Worm (Caenorhabditis elegans) whole organism, early embryonic: ENCODE results near the gene ptpn-22.

Source experiments
- B0310.2 ChIP-seq: sonication (generic microtip); optimal IDR thresholded peaks from 2 replicates; lab custom pipeline; 2016; ENCODE audit warnings: mild to moderate bottlenecking, missing genetic modification characterization, missing compliant biosample characterization
- F13C5.2 ChIP-seq: sonication (generic microtip); optimal IDR thresholded peaks from 2 replicates; lab custom pipeline; 2017; ENCODE audit warnings: mild to moderate bottlenecking, missing genetic modification characterization, inconsistent platforms, missing compliant biosample characterization
- aly-1 ChIP-seq: sonication (generic microtip); optimal IDR thresholded peaks from 2 replicates; lab custom pipeline; 2016; ENCODE audit warnings: missing genetic modification characterization, missing compliant biosample characterization
- ama-1 ChIP-seq: fragments of 150-350 bp; optimal IDR thresholded peaks from 2 replicates; lab custom pipeline; 2014
- ceh-13 ChIP-seq: fragments of 200-800 bp; sonication (Bioruptor generic); optimal IDR thresholded peaks from 2 replicates; lab custom pipeline; 2018; ENCODE audit warnings: mild to moderate bottlenecking, missing genetic modification characterization, missing compliant biosample characterization
- ceh-36 ChIP-seq: sonication (generic microtip); optimal IDR thresholded peaks from 2 replicates; lab custom pipeline; 2016; ENCODE audit warnings: missing genetic modification characterization, inconsistent platforms, missing compliant biosample characterization
- ets-7 ChIP-seq: sonication (generic microtip); optimal IDR thresholded peaks from 2 replicates; lab custom pipeline; 2016; ENCODE audit warnings: missing genotype, missing genetic modification characterization, missing compliant biosample characterization
- flt-1 ChIP-seq: fragments of 200-800 bp; sonication (Bioruptor generic); IDR thresholded peaks from 2 replicates; pipeline ENCODE4 v1.3.6; 2022; ENCODE audit warnings: missing genetic modification characterization, missing compliant biosample characterization
- hmbx-1 ChIP-seq: sonication (generic microtip); optimal IDR thresholded peaks from 2 replicates; lab custom pipeline; 2016; ENCODE audit warnings: mild to moderate bottlenecking, missing genetic modification characterization, missing compliant biosample characterization
- hmg-4 ChIP-seq: fragments of 200-800 bp; sonication (Bioruptor generic); optimal IDR thresholded peaks from 2 replicates; lab custom pipeline; 2018; ENCODE audit warnings: mild to moderate bottlenecking, missing genetic modification characterization, missing compliant biosample characterization
- hnd-1 ChIP-seq: sonication (generic microtip); optimal IDR thresholded peaks from 2 replicates; lab custom pipeline; 2016; ENCODE audit warnings: missing genetic modification characterization, missing compliant biosample characterization
- pes-1 ChIP-seq: fragments of 200-800 bp; sonication (Bioruptor generic); IDR thresholded peaks from 2 replicates; pipeline ENCODE4 v1.3.6; 2022; ENCODE audit warnings: missing genetic modification reagents, missing genetic modification characterization, missing compliant biosample characterization
- scrt-1 ChIP-seq: fragments of 200-800 bp; sonication (Bioruptor generic); IDR thresholded peaks from 2 replicates; pipeline ENCODE4 v1.3.6; 2022; ENCODE audit warnings: missing genetic modification characterization, missing compliant biosample characterization
- sea-1 ChIP-seq: fragments of 200-800 bp; sonication (Bioruptor generic); conservative IDR thresholded peaks from 2 replicates; pipeline ENCODE4 v1.3.6; 2022; ENCODE audit warnings: missing genetic modification characterization, missing compliant biosample characterization
- tbx-11 ChIP-seq: fragments of 200-800 bp; sonication (Bioruptor generic); IDR thresholded peaks from 2 replicates; pipeline ENCODE4 v1.3.6; 2022; ENCODE audit warnings: missing genetic modification characterization, missing compliant biosample characterization
- tbx-37 ChIP-seq: fragments of 200-800 bp; sonication (Bioruptor generic); conservative IDR thresholded peaks from 2 replicates; pipeline ENCODE4 v1.3.6; 2022; ENCODE audit warnings: missing genetic modification reagents, missing genetic modification characterization, missing compliant biosample characterization
- tra-4 ChIP-seq: sonication (generic microtip); optimal IDR thresholded peaks from 2 replicates; lab custom pipeline; 2017; ENCODE audit warnings: missing genetic modification characterization, missing compliant biosample characterization

Gene ptpn-22

ce11 chrIV:1722953-1723352, 17.1 kb downstream of the ptpn-22 start:
- no peak for TF ChIP-seq hmbx-1
- TF ChIP-seq ets-7 (tag; lab: Kevin White, UChicago): no peak
- no peak for TF ChIP-seq tbx-37
- no peak for TF ChIP-seq F13C5.2 (tag; lab: Kevin White, UChicago)
- TF ChIP-seq flt-1 (GFP tag; lab: Robert Waterston, UW): no peak
- no peak for TF ChIP-seq ceh-36 (tag; lab: Kevin White, UChicago)
- no peak for TF ChIP-seq ceh-13
- TF ChIP-seq pes-1 (GFP tag; lab: Robert Waterston, UW): no peak
- TF ChIP-seq ama-1 (lab: Kevin White, UChicago): no peak

ce11 chrIV:1722463-1722862, 17.6 kb downstream of the ptpn-22 start:
- peak; percentile 48; the same call in 1 of the 2 replicates for TF ChIP-seq pes-1 (GFP tag; lab: Robert Waterston, UW)

ce11 chrIV:1721610-1722009, 18.5 kb downstream of the ptpn-22 start:
- no peak for TF ChIP-seq hmbx-1
- TF ChIP-seq flt-1 (GFP tag; lab: Robert Waterston, UW): peak; percentile 43; the same call in 1 of the 2 replicates

- no peak for TF ChIP-seq ama-1 (lab: Kevin White, UChicago)
- no peak for TF ChIP-seq tbx-11 (GFP tag; lab: Robert Waterston, UW)
- TF ChIP-seq flt-1 (GFP tag; lab: Robert Waterston, UW): no peak
These were observed 19.6 kb downstream of the ptpn-22 start, which contains the start of gene epic-2 for ce11 chrIV:1720474-1720873. epic-2 (plus strand) TSS chrIV:1720790.

ce11 chrIV:1715705-1716104, 24.4 kb downstream of the ptpn-22 start:
- no peak for TF ChIP-seq tbx-37
- TF ChIP-seq hmbx-1: no peak
- no peak for TF ChIP-seq ets-7 (tag; lab: Kevin White, UChicago)
- TF ChIP-seq flt-1 (GFP tag; lab: Robert Waterston, UW): no peak

- TF ChIP-seq tbx-11 (GFP tag; lab: Robert Waterston, UW) (no peak), pes-1 (GFP tag; lab: Robert Waterston, UW) (no peak), aly-1 (no peak), hmbx-1 (no peak), ceh-13 (no peak), sea-1 (GFP tag; lab: Robert Waterston, UW) (no peak), hnd-1 (no peak), ceh-36 (tag; lab: Kevin White, UChicago) (no peak), ama-1 (lab: Kevin White, UChicago) (no peak), ets-7 (tag; lab: Kevin White, UChicago) (no peak), F13C5.2 (tag; lab: Kevin White, UChicago) (no peak), hmg-4 (GFP tag; lab: Kevin White, UChicago) (no peak), tbx-37 (no peak), B0310.2 (tag; lab: Kevin White, UChicago) (no peak), tra-4 (tag; lab: Kevin White, UChicago) (no peak), flt-1 (GFP tag; lab: Robert Waterston, UW) (no peak), scrt-1 (GFP tag; lab: Robert Waterston, UW) (no peak)
These were observed 26.4 kb downstream of the ptpn-22 start for ce11 chrIV:1713618-1714017.

- TF ChIP-seq tra-4 (tag; lab: Kevin White, UChicago) (no peak), B0310.2 (tag; lab: Kevin White, UChicago) (no peak), ets-7 (tag; lab: Kevin White, UChicago) (peak; percentile 41), hnd-1 (no peak), aly-1 (no peak), tbx-11 (GFP tag; lab: Robert Waterston, UW) (no peak), ama-1 (lab: Kevin White, UChicago) (no peak), scrt-1 (GFP tag; lab: Robert Waterston, UW) (0 out of 2 replicates have a peak, but pooled peaks have one; percentile 40)
These were observed 29.0 kb downstream of the ptpn-22 start, which contains the start of gene rpi-2 for ce11 chrIV:1711029-1711489. rpi-2 (plus strand) TSS chrIV:1711262.

- no peak for TF ChIP-seq hnd-1
- no peak for TF ChIP-seq hmg-4 (GFP tag; lab: Kevin White, UChicago)
- TF ChIP-seq aly-1: no peak
- no peak for TF ChIP-seq scrt-1 (GFP tag; lab: Robert Waterston, UW)
- TF ChIP-seq tbx-37: no peak
- TF ChIP-seq ceh-36 (tag; lab: Kevin White, UChicago): no peak
- TF ChIP-seq F13C5.2 (tag; lab: Kevin White, UChicago): no peak
- TF ChIP-seq tbx-11 (GFP tag; lab: Robert Waterston, UW): no peak
- TF ChIP-seq tra-4 (tag; lab: Kevin White, UChicago): no peak
- no peak for TF ChIP-seq ets-7 (tag; lab: Kevin White, UChicago)
- TF ChIP-seq ceh-13: no peak
- TF ChIP-seq B0310.2 (tag; lab: Kevin White, UChicago): no peak
- TF ChIP-seq sea-1 (GFP tag; lab: Robert Waterston, UW): no peak
These were observed 29.5 kb downstream of the ptpn-22 start for ce11 chrIV:1710535-1710934.

- no peak for TF ChIP-seq F13C5.2 (tag; lab: Kevin White, UChicago)
- TF ChIP-seq hmbx-1: no peak
- no peak for TF ChIP-seq hmg-4 (GFP tag; lab: Kevin White, UChicago)
- TF ChIP-seq ceh-36 (tag; lab: Kevin White, UChicago): no peak
- no peak for TF ChIP-seq tra-4 (tag; lab: Kevin White, UChicago)
- TF ChIP-seq tbx-11 (GFP tag; lab: Robert Waterston, UW): no peak
These were observed 30.3 kb downstream of the ptpn-22 start, which contains the start of the genes pbs-1 and K08D12.3 for ce11 chrIV:1709695-1710315. pbs-1 (minus strand) TSS chrIV:1709745. K08D12.3 (plus strand) TSS chrIV:1710265.
